Fruit fly (Drosophila melanogaster) whole organism, prepupa: Measurements from ENCODE around the gene CG7492.

Experiments
- CG10631 ChIP-seq: fragments of 200-800 bp; sonication (Bioruptor generic); optimal IDR thresholded peaks from 2 replicates; lab custom pipeline; 2016; ENCODE audit warnings: missing biosample characterization, missing genetic modification characterization
- CG10669 ChIP-seq: fragments of 200-800 bp; sonication (Bioruptor generic); optimal IDR thresholded peaks from 3 replicates; lab custom pipeline; 2018; ENCODE audit warnings: missing biosample characterization, mild to moderate bottlenecking, missing genetic modification characterization, moderate library complexity
- CG11762 ChIP-seq: fragments of 200-800 bp; sonication (Bioruptor generic); optimal IDR thresholded peaks from 3 replicates; lab custom pipeline; 2016; ENCODE audit warnings: missing biosample characterization, missing genetic modification characterization; ENCODE audit not compliant: insufficient read depth
- CG11902 ChIP-seq: fragments of 200-800 bp; sonication (Bioruptor generic); optimal IDR thresholded peaks from 3 replicates; lab custom pipeline; 2016; ENCODE audit warnings: missing biosample characterization, missing genetic modification characterization
- CG15336 ChIP-seq: fragments of 200-800 bp; sonication (Bioruptor generic); IDR thresholded peaks from 2 replicates; pipeline ENCODE4 v1.3.6; 2022; ENCODE audit warnings: missing biosample characterization, missing genetic modification characterization
- CG1621 ChIP-seq: fragments of 200-800 bp; sonication (Bioruptor generic); optimal IDR thresholded peaks from 3 replicates; lab custom pipeline; 2018; ENCODE audit warnings: missing biosample characterization, mild to moderate bottlenecking, missing genetic modification characterization
- CG16779 ChIP-seq: fragments of 200-800 bp; sonication (Bioruptor generic); optimal IDR thresholded peaks from 3 replicates; lab custom pipeline; 2017; ENCODE audit warnings: missing biosample characterization, mild to moderate bottlenecking, missing genetic modification characterization
- CG3032 ChIP-seq: fragments of 200-800 bp; optimal IDR thresholded peaks from 2 replicates; lab custom pipeline; 2019; ENCODE audit warnings: missing biosample characterization, mild to moderate bottlenecking, missing genetic modification characterization, moderate library complexity
- CG34406 ChIP-seq: fragments of 200-800 bp; sonication (Bioruptor generic); optimal IDR thresholded peaks from 3 replicates; lab custom pipeline; 2016; ENCODE audit warnings: missing biosample characterization, missing genetic modification characterization
- CG3919 ChIP-seq: fragments of 200-800 bp; sonication (Bioruptor generic); optimal IDR thresholded peaks from 3 replicates; lab custom pipeline; 2016; ENCODE audit warnings: missing biosample characterization, missing genetic modification characterization
- CG4318 ChIP-seq: fragments of 200-800 bp; sonication (Bioruptor generic); optimal IDR thresholded peaks from 3 replicates; lab custom pipeline; 2017; ENCODE audit warnings: missing biosample characterization, mild to moderate bottlenecking, missing genetic modification characterization
- CG6163 ChIP-seq: fragments of 200-800 bp; sonication (Bioruptor generic); IDR thresholded peaks from 3 replicates; pipeline ENCODE4 v1.3.6; 2022; ENCODE audit warnings: missing biosample characterization, missing genetic modification characterization
- CG6276 ChIP-seq: fragments of 200-800 bp; sonication (Bioruptor generic); optimal IDR thresholded peaks from 2 replicates; lab custom pipeline; 2017; ENCODE audit warnings: missing biosample characterization, mild to moderate bottlenecking, missing genetic modification characterization
- CG6808 ChIP-seq: fragments of 200-800 bp; sonication (Bioruptor generic); optimal IDR thresholded peaks from 3 replicates; lab custom pipeline; 2017; ENCODE audit warnings: missing biosample characterization, missing genetic modification characterization, mild to moderate bottlenecking, moderate library complexity, missing genetic modification reagents
- CG6854 ChIP-seq: fragments of 200-800 bp; sonication (Bioruptor generic); optimal IDR thresholded peaks from 2 replicates; lab custom pipeline; 2017; ENCODE audit warnings: missing biosample characterization, mild to moderate bottlenecking, missing genetic modification characterization
- CG7368 ChIP-seq: fragments of 200-800 bp; sonication (Bioruptor generic); optimal IDR thresholded peaks from 3 replicates; lab custom pipeline; 2016; ENCODE audit warnings: missing biosample characterization, missing genetic modification characterization
- CG8119 ChIP-seq: fragments of 200-800 bp; sonication (Bioruptor generic); IDR thresholded peaks from 3 replicates; pipeline ENCODE4 v1.3.6; 2022; ENCODE audit warnings: missing biosample characterization, missing genetic modification characterization
- CG8319 ChIP-seq: fragments of 200-800 bp; sonication (Bioruptor generic); optimal IDR thresholded peaks from 3 replicates; lab custom pipeline; 2016; ENCODE audit warnings: missing biosample characterization, missing genetic modification characterization
- CG8632 ChIP-seq: fragments of 200-800 bp; sonication (Bioruptor generic); optimal IDR thresholded peaks from 3 replicates; lab custom pipeline; 2016; ENCODE audit warnings: missing biosample characterization, missing genetic modification characterization
- CG9139 ChIP-seq: fragments of 200-800 bp; sonication (Bioruptor generic); optimal IDR thresholded peaks from 3 replicates; lab custom pipeline; 2017; ENCODE audit warnings: missing biosample characterization, mild to moderate bottlenecking, missing genetic modification characterization
- Eip75B ChIP-seq: fragments of 200-800 bp; sonication (Bioruptor generic); optimal IDR thresholded peaks from 3 replicates; lab custom pipeline; 2016; ENCODE audit warnings: missing biosample characterization, missing genetic modification characterization
- Eip78C ChIP-seq: fragments of 200-800 bp; sonication (Bioruptor generic); peaks from one replicate; lab custom pipeline; 2016; ENCODE audit warnings: missing biosample characterization, missing genetic modification characterization
- Eip93F ChIP-seq: fragments of 200-800 bp; sonication (Bioruptor generic); optimal IDR thresholded peaks from 2 replicates; lab custom pipeline; 2016; ENCODE audit warnings: missing biosample characterization, mild to moderate bottlenecking, missing genetic modification characterization
- Ets96B ChIP-seq: fragments of 200-800 bp; optimal IDR thresholded peaks from 2 replicates; lab custom pipeline; 2019; ENCODE audit warnings: missing biosample characterization, mild to moderate bottlenecking, missing genetic modification characterization, moderate library complexity
- Hr38 ChIP-seq: sonication (Bioruptor generic); optimal IDR thresholded peaks from 2 replicates; lab custom pipeline; 2016; ENCODE audit warnings: missing biosample characterization, missing genetic modification characterization
- Hr4 ChIP-seq: fragments of 200-800 bp; sonication (Bioruptor generic); optimal IDR thresholded peaks from 3 replicates; lab custom pipeline; 2016; ENCODE audit warnings: missing biosample characterization, missing genetic modification characterization
- Lpt ChIP-seq: fragments of 200-800 bp; sonication (Bioruptor generic); optimal IDR thresholded peaks from 3 replicates; lab custom pipeline; 2016; ENCODE audit warnings: missing biosample characterization, missing genetic modification characterization
- OdsH ChIP-seq: fragments of 200-800 bp; sonication (Bioruptor generic); optimal IDR thresholded peaks from 3 replicates; lab custom pipeline; 2016; ENCODE audit warnings: missing biosample characterization, missing genetic modification characterization
- Smox ChIP-seq: fragments of 200-800 bp; sonication (Bioruptor generic); optimal IDR thresholded peaks from 3 replicates; lab custom pipeline; 2016; ENCODE audit warnings: missing biosample characterization, missing genetic modification characterization
- Sox102F ChIP-seq: fragments of 200-800 bp; sonication (Bioruptor generic); optimal IDR thresholded peaks from 2 replicates; lab custom pipeline; 2016; ENCODE audit warnings: missing biosample characterization, mild to moderate bottlenecking, missing genetic modification characterization
- Sox14 ChIP-seq: fragments of 200-800 bp; sonication (Bioruptor generic); optimal IDR thresholded peaks from 3 replicates; lab custom pipeline; 2016; ENCODE audit warnings: missing biosample characterization, missing genetic modification characterization
- Sox15 ChIP-seq: fragments of 200-800 bp; sonication (Bioruptor generic); optimal IDR thresholded peaks from 3 replicates; lab custom pipeline; 2016; ENCODE audit warnings: missing biosample characterization, missing genetic modification characterization
- achi ChIP-seq: fragments of 200-800 bp; sonication (Bioruptor generic); optimal IDR thresholded peaks from 3 replicates; lab custom pipeline; 2016; ENCODE audit warnings: missing biosample characterization, missing genetic modification characterization
- acj6 ChIP-seq: fragments of 200-800 bp; sonication (Bioruptor generic); optimal IDR thresholded peaks from 3 replicates; lab custom pipeline; 2016; ENCODE audit warnings: missing biosample characterization, missing genetic modification characterization
- cyc ChIP-seq: fragments of 200-800 bp; sonication (Bioruptor generic); optimal IDR thresholded peaks from 3 replicates; lab custom pipeline; 2016; ENCODE audit warnings: missing biosample characterization, missing genetic modification characterization
- dac ChIP-seq: fragments of 200-800 bp; sonication (Bioruptor generic); optimal IDR thresholded peaks from 2 replicates; lab custom pipeline; 2017; ENCODE audit warnings: missing biosample characterization, mild to moderate bottlenecking, missing genetic modification characterization
- eg ChIP-seq: fragments of 200-800 bp; sonication (Bioruptor generic); IDR thresholded peaks from 3 replicates; pipeline ENCODE4 v1.3.6; 2022; ENCODE audit warnings: missing biosample characterization, missing genetic modification characterization
- esn ChIP-seq: fragments of 200-800 bp; sonication (Bioruptor generic); optimal IDR thresholded peaks from 2 replicates; lab custom pipeline; 2016; ENCODE audit warnings: missing biosample characterization, mild to moderate bottlenecking, missing genetic modification characterization, moderate library complexity
- fd59A ChIP-seq: fragments of 200-800 bp; sonication (Bioruptor generic); optimal IDR thresholded peaks from 2 replicates; lab custom pipeline; 2017; ENCODE audit warnings: missing biosample characterization, mild to moderate bottlenecking, missing genetic modification characterization, missing genetic modification reagents
- fd85E ChIP-seq: fragments of 200-800 bp; sonication (Bioruptor generic); optimal IDR thresholded peaks from 3 replicates; lab custom pipeline; 2016; ENCODE audit warnings: missing biosample characterization, missing genetic modification characterization
- fkh ChIP-seq: fragments of 200-800 bp; sonication (Bioruptor generic); optimal IDR thresholded peaks from 3 replicates; lab custom pipeline; 2017; ENCODE audit warnings: missing biosample characterization, mild to moderate bottlenecking, missing genetic modification characterization, moderate library complexity
- net ChIP-seq: fragments of 200-800 bp; sonication (Bioruptor generic); optimal IDR thresholded peaks from 3 replicates; lab custom pipeline; 2016; ENCODE audit warnings: missing biosample characterization, missing genetic modification characterization
- pdm3 ChIP-seq: fragments of 200-800 bp; sonication (Bioruptor generic); optimal IDR thresholded peaks from 3 replicates; lab custom pipeline; 2016; ENCODE audit warnings: missing biosample characterization, missing genetic modification characterization
- salr ChIP-seq, 2 experiments: fragments of 200-800 bp; sonication (Bioruptor generic); optimal IDR thresholded peaks; 3 replicates each; lab custom pipeline; 2016 to 2018; ENCODE audit warnings: missing biosample characterization in 2 of 2, missing genetic modification characterization in 2 of 2, mild to moderate bottlenecking in 1 of 2
- spab ChIP-seq: fragments of 200-800 bp; sonication (Bioruptor generic); optimal IDR thresholded peaks from 2 replicates; lab custom pipeline; 2017; ENCODE audit warnings: missing biosample characterization, mild to moderate bottlenecking, missing genetic modification characterization, missing genetic modification reagents
- ss ChIP-seq, 2 experiments: fragments of 200-800 bp; sonication (Bioruptor generic); optimal IDR thresholded peaks; 2 replicates in 1 of 2; 3 replicates in 1 of 2; lab custom pipeline; 2017 to 2018; ENCODE audit warnings: mild to moderate bottlenecking in 2 of 2, missing biosample characterization in 2 of 2, missing genetic modification characterization in 2 of 2, moderate library complexity in 1 of 2
- svp ChIP-seq: fragments of 200-800 bp; sonication (Bioruptor generic); peaks from one replicate; lab custom pipeline; 2016; ENCODE audit warnings: missing biosample characterization, missing genetic modification characterization
- topi ChIP-seq: fragments of 200-800 bp; sonication (Bioruptor generic); optimal IDR thresholded peaks from 3 replicates; lab custom pipeline; 2016; ENCODE audit warnings: missing biosample characterization, missing genetic modification characterization
- vri ChIP-seq: fragments of 200-800 bp; sonication (Bioruptor generic); optimal IDR thresholded peaks from 3 replicates; lab custom pipeline; 2016; ENCODE audit warnings: missing biosample characterization, mild to moderate bottlenecking, missing genetic modification characterization

Gene CG7492

dm6 chr3L:7614226-7614625 is 40.3 kb downstream of the CG7492 start (continued):
- TF ChIP-seq achi (GFP tag; lab: Kevin White, UChicago) (peak; percentile 69), pdm3 (GFP tag; lab: Kevin White, UChicago) (peak; percentile 71), Eip93F (GFP tag; lab: Kevin White, UChicago) (peak; percentile 21), CG15336 (GFP tag; lab: Robert Waterston, UW) (peak; percentile 66), CG7368 (GFP tag; lab: Kevin White, UChicago) (peak; percentile 42), CG8632 (GFP tag; lab: Kevin White, UChicago) (peak; percentile 58), topi (GFP tag; lab: Kevin White, UChicago) (peak; percentile 82), CG6808 (GFP tag; lab: Kevin White, UChicago) (peak; percentile 52)

dm6 chr3L:7611229-7611628 is 43.3 kb downstream of the CG7492 start:
- TF ChIP-seq CG8119 (GFP tag; lab: Robert Waterston, UW) (peak; percentile 81), Ets96B (tag; lab: Kevin White, UChicago) (peak; percentile 79), spab (GFP tag; lab: Kevin White, UChicago) (peak; percentile 41), CG10669 (GFP tag; lab: Kevin White, UChicago) (peak; percentile 37), CG3919 (GFP tag; lab: Kevin White, UChicago) (peak; percentile 78), Sox102F (GFP tag; lab: Kevin White, UChicago) (no peak), CG4318 (GFP tag; lab: Kevin White, UChicago) (peak; percentile 62), CG6276 (GFP tag; lab: Kevin White, UChicago) (peak; percentile 65), Eip75B (GFP tag; lab: Kevin White, UChicago) (peak; percentile 37), acj6 (GFP tag; lab: Kevin White, UChicago) (peak; percentile 66), CG6854 (no peak), fkh (GFP tag; lab: Kevin White, UChicago) (no peak), svp (GFP tag; lab: Kevin White, UChicago) (peak; percentile 42), fd85E (GFP tag; lab: Kevin White, UChicago) (no peak), Sox14 (GFP tag; lab: Kevin White, UChicago) (peak; percentile 67), CG11902 (GFP tag; lab: Kevin White, UChicago) (no peak), dac (GFP tag; lab: Kevin White, UChicago) (no peak), Lpt (GFP tag; lab: Kevin White, UChicago) (peak; percentile 79), CG1621 (tag; lab: Kevin White, UChicago) (peak; percentile 32), CG8632 (GFP tag; lab: Kevin White, UChicago) (peak; percentile 5), ss (GFP tag; optimal IDR thresholded peaks at IDR 0.05; lab: Kevin White, UChicago) (peak in 1 of 2 experiments; percentile 26), eg (GFP tag; lab: Robert Waterston, UW) (peak; percentile 83), CG6163 (peak; percentile 85), CG6808 (GFP tag; lab: Kevin White, UChicago) (no peak), CG3032 (tag; lab: Kevin White, UChicago) (peak; percentile 66), Hr4 (peak; percentile 76), CG10631 (peak; percentile 84), CG34406 (GFP tag; lab: Kevin White, UChicago) (peak; percentile 32), net (peak; percentile 54), Smox (GFP tag; lab: Kevin White, UChicago) (no peak), OdsH (GFP tag; lab: Kevin White, UChicago) (peak; percentile 73), Eip93F (GFP tag; lab: Kevin White, UChicago) (no peak), fd59A (peak; percentile 38), cyc (GFP tag; lab: Kevin White, UChicago) (no peak), salr (GFP tag; optimal IDR thresholded peaks at IDR 0.05; lab: Kevin White, UChicago) (peak; percentile 18 to 74), Sox15 (GFP tag; lab: Kevin White, UChicago) (peak; percentile 7), CG8319 (GFP tag; lab: Kevin White, UChicago) (no peak), topi (GFP tag; lab: Kevin White, UChicago) (no peak), CG16779 (tag; lab: Kevin White, UChicago) (peak; percentile 33), CG11762 (GFP tag; lab: Kevin White, UChicago) (peak; percentile 18), Hr38 (GFP tag; lab: Kevin White, UChicago) (no peak), CG15336 (GFP tag; lab: Robert Waterston, UW) (peak; percentile 84), vri (GFP tag; lab: Kevin White, UChicago) (no peak), Eip78C (GFP tag; lab: Kevin White, UChicago) (peak; percentile 91), CG9139 (no peak), esn (peak; percentile 13)
